Worm (Caenorhabditis elegans) whole organism, L3 larva: ENCODE measurements around the gene ndx-2.

Source experiments
- R02D3.7 ChIP-seq: fragments of 150-350 bp; optimal IDR thresholded peaks from 2 replicates; lab custom pipeline; 2014; ENCODE audit warnings: missing biosample characterization, missing genetic modification characterization
- ZK546.5 ChIP-seq: sonication (generic microtip); optimal IDR thresholded peaks from 2 replicates; lab custom pipeline; 2017; ENCODE audit warnings: missing biosample characterization, missing genetic modification characterization
- aly-2 ChIP-seq: fragments of 150-350 bp; optimal IDR thresholded peaks from 2 replicates; lab custom pipeline; 2014; ENCODE audit warnings: missing biosample characterization, missing genetic modification characterization
- ama-1 ChIP-seq: fragments of 150-350 bp; optimal IDR thresholded peaks from 2 replicates; lab custom pipeline; 2018
- ceh-16 ChIP-seq: sonication (generic microtip); optimal IDR thresholded peaks from 2 replicates; lab custom pipeline; 2017; ENCODE audit warnings: missing biosample characterization, missing genetic modification characterization
- ceh-28 ChIP-seq: fragments of 150-350 bp; optimal IDR thresholded peaks from 2 replicates; lab custom pipeline; 2014; ENCODE audit warnings: missing biosample characterization, missing genetic modification reagents, missing genetic modification characterization
- ceh-82 ChIP-seq: fragments of 150-350 bp; optimal IDR thresholded peaks from 2 replicates; lab custom pipeline; 2014; ENCODE audit warnings: missing biosample characterization, missing genetic modification characterization
- ceh-9 ChIP-seq: sonication (generic microtip); optimal IDR thresholded peaks from 2 replicates; lab custom pipeline; 2018; ENCODE audit warnings: missing biosample characterization, missing genetic modification characterization
- daf-12 ChIP-seq: fragments of 150-350 bp; optimal IDR thresholded peaks from 2 replicates; lab custom pipeline; 2014; ENCODE audit warnings: missing biosample characterization, missing genetic modification reagents, missing genetic modification characterization
- egl-27 ChIP-seq: sonication (generic microtip); optimal IDR thresholded peaks from 4 replicates; lab custom pipeline; 2017; ENCODE audit warnings: missing biosample characterization, missing genetic modification reagents, missing genetic modification characterization
- egl-5 ChIP-seq: fragments of 150-350 bp; optimal IDR thresholded peaks from 2 replicates; lab custom pipeline; 2017; ENCODE audit warnings: missing biosample characterization, missing genetic modification reagents, missing genetic modification characterization, inconsistent platforms
- elt-1 ChIP-seq: fragments of 150-350 bp; optimal IDR thresholded peaks from 2 replicates; lab custom pipeline; 2014; ENCODE audit warnings: missing biosample characterization, missing genetic modification characterization
- elt-2 ChIP-seq: sonication (generic microtip); optimal IDR thresholded peaks from 2 replicates; lab custom pipeline; 2016; ENCODE audit warnings: missing genetic modification reagents, mild to moderate bottlenecking, missing genetic modification characterization, missing compliant biosample characterization
- elt-3 ChIP-seq, 3 experiments: fragments of 150-350 bp in 1 of 3; sonication (generic microtip) in 2 of 3; optimal IDR thresholded peaks; 2 replicates in 2 of 3; 4 replicates in 1 of 3; lab custom pipeline; 2014 to 2017; ENCODE audit warnings: missing biosample characterization in 3 of 3, missing genetic modification characterization in 3 of 3
- eor-1 ChIP-seq, 2 experiments: fragments of 150-350 bp; optimal IDR thresholded peaks; 2 replicates each; lab custom pipeline; 2014 to 2018; ENCODE audit warnings: missing biosample characterization in 2 of 2, missing genetic modification characterization in 2 of 2
- fkh-10 ChIP-seq: sonication (generic microtip); optimal IDR thresholded peaks from 2 replicates; lab custom pipeline; 2017; ENCODE audit warnings: missing biosample characterization, missing genetic modification reagents, missing genetic modification characterization
- fkh-2 ChIP-seq: fragments of 150-350 bp; optimal IDR thresholded peaks from 2 replicates; lab custom pipeline; 2014; ENCODE audit warnings: missing biosample characterization, missing genetic modification reagents, missing genetic modification characterization
- fos-1 ChIP-seq: fragments of 150-350 bp; optimal IDR thresholded peaks from 2 replicates; lab custom pipeline; 2014; ENCODE audit warnings: missing biosample characterization, missing genetic modification characterization
- hmg-11 ChIP-seq: sonication (generic microtip); optimal IDR thresholded peaks from 2 replicates; lab custom pipeline; 2016; ENCODE audit warnings: missing genetic modification characterization, missing compliant biosample characterization
- jun-1 ChIP-seq: fragments of 150-350 bp; optimal IDR thresholded peaks from 2 replicates; lab custom pipeline; 2014; ENCODE audit warnings: missing biosample characterization, missing genetic modification reagents, missing genetic modification characterization
- lin-15B ChIP-seq: fragments of 150-350 bp; optimal IDR thresholded peaks from 2 replicates; lab custom pipeline; 2014; ENCODE audit warnings: missing biosample characterization, missing genetic modification characterization
- lin-39 ChIP-seq: fragments of 150-350 bp; optimal IDR thresholded peaks from 2 replicates; lab custom pipeline; 2018; ENCODE audit warnings: missing biosample characterization, missing genetic modification reagents, missing genetic modification characterization
- lsy-12 ChIP-seq: sonication (generic microtip); optimal IDR thresholded peaks from 2 replicates; lab custom pipeline; 2016; ENCODE audit warnings: mild to moderate bottlenecking, missing genetic modification characterization, missing compliant biosample characterization
- mdl-1 ChIP-seq: fragments of 150-350 bp; optimal IDR thresholded peaks from 2 replicates; lab custom pipeline; 2014; ENCODE audit warnings: missing biosample characterization, missing genetic modification characterization
- mml-1 ChIP-seq: fragments of 150-350 bp; sonication (generic microtip); optimal IDR thresholded peaks from 3 replicates; lab custom pipeline; 2014; ENCODE audit warnings: missing biosample characterization, missing genetic modification characterization
- nfya-1 ChIP-seq: sonication (generic microtip); optimal IDR thresholded peaks from 2 replicates; lab custom pipeline; 2017; ENCODE audit warnings: missing genetic modification characterization, mild to moderate bottlenecking, missing compliant biosample characterization, antibody characterized with exemption, moderate library complexity; ENCODE audit not compliant: insufficient read depth
- nhr-11 ChIP-seq: fragments of 150-350 bp; optimal IDR thresholded peaks from 2 replicates; lab custom pipeline; 2014; ENCODE audit warnings: missing biosample characterization, missing genetic modification characterization
- nhr-12 ChIP-seq: fragments of 150-350 bp; optimal IDR thresholded peaks from 2 replicates; lab custom pipeline; 2014; ENCODE audit warnings: missing biosample characterization, missing genetic modification characterization
- nhr-23 ChIP-seq: fragments of 150-350 bp; optimal IDR thresholded peaks from 2 replicates; lab custom pipeline; 2014; ENCODE audit warnings: missing biosample characterization, missing genetic modification reagents, missing genetic modification characterization
- nhr-237 ChIP-seq: fragments of 150-350 bp; optimal IDR thresholded peaks from 2 replicates; lab custom pipeline; 2014; ENCODE audit warnings: missing biosample characterization, missing genetic modification characterization
- nhr-25 ChIP-seq: sonication (generic microtip); optimal IDR thresholded peaks from 2 replicates; lab custom pipeline; 2017; ENCODE audit warnings: missing biosample characterization, missing genetic modification characterization
- nhr-28 ChIP-seq: fragments of 150-350 bp; optimal IDR thresholded peaks from 2 replicates; lab custom pipeline; 2014; ENCODE audit warnings: missing biosample characterization, missing genetic modification characterization
- nhr-43 ChIP-seq: sonication (generic microtip); optimal IDR thresholded peaks from 2 replicates; lab custom pipeline; 2016; ENCODE audit warnings: mild to moderate bottlenecking, missing genetic modification characterization, missing compliant biosample characterization; ENCODE audit not compliant: poor library complexity, severe bottlenecking
- nhr-67 ChIP-seq: fragments of 150-350 bp; optimal IDR thresholded peaks from 2 replicates; lab custom pipeline; 2014; ENCODE audit warnings: missing biosample characterization, missing genetic modification characterization
- nhr-76 ChIP-seq: fragments of 150-350 bp; sonication (generic microtip); optimal IDR thresholded peaks from 5 replicates; lab custom pipeline; 2014; ENCODE audit warnings: missing biosample characterization, missing genetic modification characterization
- nhr-77 ChIP-seq: fragments of 150-350 bp; optimal IDR thresholded peaks from 2 replicates; lab custom pipeline; 2014; ENCODE audit warnings: missing biosample characterization, missing genetic modification characterization
- pha-4 ChIP-seq: fragments of 150-350 bp; optimal IDR thresholded peaks from 2 replicates; lab custom pipeline; 2014; ENCODE audit warnings: missing biosample characterization, missing genetic modification reagents, missing genetic modification characterization
- pqm-1 ChIP-seq: fragments of 150-350 bp; optimal IDR thresholded peaks from 2 replicates; lab custom pipeline; 2017; ENCODE audit warnings: missing biosample characterization, missing genetic modification characterization, inconsistent platforms
- sea-2 ChIP-seq: fragments of 150-350 bp; sonication (generic microtip); optimal IDR thresholded peaks from 4 replicates; lab custom pipeline; 2014; ENCODE audit warnings: missing biosample characterization, missing genetic modification reagents, missing genetic modification characterization
- skn-1 ChIP-seq: fragments of 150-350 bp; optimal IDR thresholded peaks from 2 replicates; lab custom pipeline; 2014; ENCODE audit warnings: missing biosample characterization, missing genetic modification characterization
- snpc-4 ChIP-seq: fragments of 150-350 bp; optimal IDR thresholded peaks from 2 replicates; lab custom pipeline; 2014; ENCODE audit warnings: missing biosample characterization, missing genetic modification characterization
- tbx-2 ChIP-seq: sonication (generic microtip); optimal IDR thresholded peaks from 2 replicates; lab custom pipeline; 2016; ENCODE audit warnings: mild to moderate bottlenecking, missing genetic modification characterization, missing compliant biosample characterization
- unc-39 ChIP-seq: sonication (generic microtip); optimal IDR thresholded peaks from 4 replicates; lab custom pipeline; 2017; ENCODE audit warnings: missing biosample characterization, missing genetic modification characterization
- unc-62 ChIP-seq: fragments of 150-350 bp; sonication (generic microtip); optimal IDR thresholded peaks from 4 replicates; lab custom pipeline; 2014; ENCODE audit warnings: missing biosample characterization, missing genetic modification reagents, missing genetic modification characterization
- zag-1 ChIP-seq: fragments of 150-350 bp; optimal IDR thresholded peaks from 2 replicates; lab custom pipeline; 2014; ENCODE audit warnings: missing biosample characterization, missing genetic modification characterization
- ztf-11 ChIP-seq: fragments of 150-350 bp; optimal IDR thresholded peaks from 2 replicates; lab custom pipeline; 2014; ENCODE audit warnings: missing biosample characterization, missing genetic modification characterization
- ztf-4 ChIP-seq: fragments of 150-350 bp; optimal IDR thresholded peaks from 2 replicates; lab custom pipeline; 2014; ENCODE audit warnings: missing biosample characterization, missing genetic modification characterization

The ndx-2 gene

ce11 chrV:2673807-2674206 is 9.0 kb upstream of the ndx-2 start:
- TF ChIP-seq egl-27, result no peak
- TF ChIP-seq pqm-1 (tag; lab: Kevin White, UChicago), result no peak
- no peak for TF ChIP-seq ceh-16
- no peak for TF ChIP-seq ZK546.5 (tag; lab: Kevin White, UChicago)
- peak; percentile 55 for TF ChIP-seq lin-39 (tag; lab: Kevin White, UChicago)
- TF ChIP-seq R02D3.7 (tag; lab: Kevin White, UChicago), result no peak
- TF ChIP-seq unc-62 (GFP tag; lab: Kevin White, UChicago), result no peak
- TF ChIP-seq fos-1 (tag; lab: Kevin White, UChicago), result no peak
- TF ChIP-seq nhr-237 (tag; lab: Kevin White, UChicago), result no peak
- peak; percentile 7 for TF ChIP-seq elt-2 (tag; lab: Kevin White, UChicago)
- no peak for TF ChIP-seq lin-15B (tag; lab: Kevin White, UChicago)
- no peak for TF ChIP-seq ztf-4 (tag; lab: Kevin White, UChicago)
- peak; percentile 27 for TF ChIP-seq nhr-25
- TF ChIP-seq pha-4 (tag; lab: Kevin White, UChicago), result peak; percentile 55
- TF ChIP-seq ceh-82, result no peak
- no peak for TF ChIP-seq sea-2
- no peak for TF ChIP-seq ceh-28 (tag; lab: Kevin White, UChicago)
- TF ChIP-seq elt-3 (tag; optimal IDR thresholded peaks at IDR 0.05; lab: Kevin White, UChicago), result no peak
- no peak for TF ChIP-seq nhr-11
- no peak for TF ChIP-seq nhr-76 (tag; lab: Kevin White, UChicago)
- TF ChIP-seq nhr-12, result no peak
- peak; percentile 58 for TF ChIP-seq hmg-11
- TF ChIP-seq lsy-12, result peak; percentile 3
- no peak for TF ChIP-seq ztf-11
- no peak for TF ChIP-seq nhr-23
- TF ChIP-seq mml-1 (tag; lab: Kevin White, UChicago), result no peak
- TF ChIP-seq tbx-2 (tag; lab: Kevin White, UChicago), result no peak
- peak; percentile 53 for TF ChIP-seq nfya-1 (tag; lab: Kevin White, UChicago)
- no peak for TF ChIP-seq snpc-4
- peak; percentile 28 for TF ChIP-seq ama-1
- no peak for TF ChIP-seq mdl-1 (tag; lab: Kevin White, UChicago)
- TF ChIP-seq nhr-43 (tag; lab: Kevin White, UChicago), result no peak
- TF ChIP-seq nhr-28 (tag; lab: Kevin White, UChicago), result no peak
- TF ChIP-seq nhr-77, result no peak
- TF ChIP-seq zag-1, result no peak
- peak; percentile 21 for TF ChIP-seq jun-1 (tag; lab: Kevin White, UChicago)
- no peak for TF ChIP-seq ceh-9 (tag; lab: Kevin White, UChicago)
- TF ChIP-seq egl-5 (tag; lab: Kevin White, UChicago), result no peak
- no peak for TF ChIP-seq skn-1 (tag; lab: Kevin White, UChicago)
- no peak for TF ChIP-seq eor-1 (tag; optimal IDR thresholded peaks at IDR 0.05; lab: Kevin White, UChicago)
- TF ChIP-seq aly-2 (tag; lab: Kevin White, UChicago), result no peak
- TF ChIP-seq nhr-67 (tag; lab: Kevin White, UChicago), result no peak
- TF ChIP-seq fkh-10 (GFP tag; lab: Kevin White, UChicago), result no peak
- no peak for TF ChIP-seq fkh-2

- TF ChIP-seq sea-2 (no peak), unc-62 (GFP tag; lab: Kevin White, UChicago) (no peak), unc-39 (tag; lab: Kevin White, UChicago) (no peak), lsy-12 (no peak), fkh-10 (GFP tag; lab: Kevin White, UChicago) (no peak), ceh-82 (no peak), nhr-25 (no peak), R02D3.7 (tag; lab: Kevin White, UChicago) (peak; percentile 22), daf-12 (tag; lab: Kevin White, UChicago) (no peak), elt-2 (tag; lab: Kevin White, UChicago) (peak; percentile 40), nhr-237 (tag; lab: Kevin White, UChicago) (no peak), ama-1 (no peak), snpc-4 (peak; percentile 67), pha-4 (tag; lab: Kevin White, UChicago) (peak; percentile 93), hmg-11 (peak; percentile 58), ceh-16 (no peak), lin-39 (tag; lab: Kevin White, UChicago) (peak; percentile 81), ZK546.5 (tag; lab: Kevin White, UChicago) (no peak), aly-2 (tag; lab: Kevin White, UChicago) (no peak), mdl-1 (tag; lab: Kevin White, UChicago) (no peak), elt-1 (tag; lab: Kevin White, UChicago) (no peak), egl-5 (tag; lab: Kevin White, UChicago) (peak; percentile 84), lin-15B (tag; lab: Kevin White, UChicago) (peak; percentile 89), fkh-2 (no peak), nhr-76 (tag; lab: Kevin White, UChicago) (no peak), skn-1 (tag; lab: Kevin White, UChicago) (peak; percentile 33), elt-3 (tag; optimal IDR thresholded peaks at IDR 0.05; lab: Kevin White, UChicago) (no peak), mml-1 (tag; lab: Kevin White, UChicago) (no peak), nhr-12 (no peak), nhr-11 (peak; percentile 96), fos-1 (tag; lab: Kevin White, UChicago) (no peak), nhr-28 (tag; lab: Kevin White, UChicago) (no peak), zag-1 (no peak), eor-1 (tag; optimal IDR thresholded peaks at IDR 0.05; lab: Kevin White, UChicago) (no peak), nhr-43 (tag; lab: Kevin White, UChicago) (peak; percentile 12), nhr-23 (peak; percentile 65), ceh-28 (tag; lab: Kevin White, UChicago) (peak; percentile 19), nfya-1 (tag; lab: Kevin White, UChicago) (peak; percentile 75), egl-27 (peak; percentile 55), pqm-1 (tag; lab: Kevin White, UChicago) (peak; percentile 78)
- TF ChIP-seq, all 47 proteins: peak for 16
These were observed 7.8 kb upstream of the ndx-2 start, which contains the start of gene W02G9.3 for ce11 chrV:2672603-2673002. Gene W02G9.3 (plus strand): TSS chrV:2672986.
